Worm (Caenorhabditis elegans): Measurements from ENCODE around the gene srx-86.

srx-86 gene

ce11 chrV:11526927-11527491 is 35.7 kb upstream of the srx-86 start:
- TF ChIP-seq hnd-1 (tag; optimal IDR thresholded peaks at IDR 0.05) = no peak
- no peak for TF ChIP-seq tbx-37 (GFP tag; conservative IDR thresholded peaks at IDR 0.05)
- no peak for TF ChIP-seq flt-1 (GFP tag; IDR thresholded peaks at IDR 0.05)
- no peak for TF ChIP-seq sea-1 (GFP tag; conservative IDR thresholded peaks at IDR 0.05)
- TF ChIP-seq ceh-36 (tag; optimal IDR thresholded peaks at IDR 0.05) = no peak
- TF ChIP-seq B0310.2 (tag; optimal IDR thresholded peaks at IDR 0.05) = no peak
- TF ChIP-seq pes-1 (GFP tag; IDR thresholded peaks at IDR 0.05) = no peak
- TF ChIP-seq hmbx-1 (tag; optimal IDR thresholded peaks at IDR 0.05) = no peak
- no peak for TF ChIP-seq F13C5.2 (tag; optimal IDR thresholded peaks at IDR 0.05)
- no peak for TF ChIP-seq ama-1 (optimal IDR thresholded peaks at IDR 0.05)
- TF ChIP-seq ceh-13 (GFP tag; optimal IDR thresholded peaks at IDR 0.05) = no peak
- no peak for TF ChIP-seq tbx-11 (GFP tag; IDR thresholded peaks at IDR 0.05)
- no peak for TF ChIP-seq ets-7 (tag; optimal IDR thresholded peaks at IDR 0.05)
- TF ChIP-seq hmg-4 (GFP tag; optimal IDR thresholded peaks at IDR 0.05) = no peak
- no peak for TF ChIP-seq scrt-1 (GFP tag; IDR thresholded peaks at IDR 0.05)
- no peak for TF ChIP-seq tra-4 (tag; optimal IDR thresholded peaks at IDR 0.05)
- no peak for TF ChIP-seq aly-1 (tag; optimal IDR thresholded peaks at IDR 0.05)

- TF ChIP-seq hmg-4 (GFP tag; optimal IDR thresholded peaks at IDR 0.05) = no peak
- no peak for TF ChIP-seq ets-7 (tag; optimal IDR thresholded peaks at IDR 0.05)
- no peak for TF ChIP-seq hnd-1 (tag; optimal IDR thresholded peaks at IDR 0.05)
- no peak for TF ChIP-seq tbx-37 (GFP tag; conservative IDR thresholded peaks at IDR 0.05)
- TF ChIP-seq scrt-1 (GFP tag; IDR thresholded peaks at IDR 0.05) = no peak
- TF ChIP-seq tra-4 (tag; optimal IDR thresholded peaks at IDR 0.05) = no peak
- no peak for TF ChIP-seq F13C5.2 (tag; optimal IDR thresholded peaks at IDR 0.05)
- no peak for TF ChIP-seq ama-1 (optimal IDR thresholded peaks at IDR 0.05)
- no peak for TF ChIP-seq flt-1 (GFP tag; IDR thresholded peaks at IDR 0.05)
These were observed 35.2 kb upstream of the srx-86 start, which contains the start of gene ccch-1 for ce11 chrV:11527531-11527930. Gene ccch-1, plus strand, starts transcription at chrV:11527831.

ce11 chrV:11528633-11529327 is 34.0 kb upstream of the srx-86 start:
- TF ChIP-seq sea-1 (GFP tag; conservative IDR thresholded peaks at IDR 0.05) = no peak
- 0 out of 2 replicates have a peak, but pooled peaks have one; percentile 26 for TF ChIP-seq scrt-1 (GFP tag; IDR thresholded peaks at IDR 0.05)
- TF ChIP-seq pes-1 (GFP tag; IDR thresholded peaks at IDR 0.05) = no peak

ce11 chrV:11529541-11529940 is 33.2 kb upstream of the srx-86 start:
- no peak for TF ChIP-seq aly-1 (tag; optimal IDR thresholded peaks at IDR 0.05)
- no peak for TF ChIP-seq tbx-37 (GFP tag; conservative IDR thresholded peaks at IDR 0.05)
- no peak for TF ChIP-seq sea-1 (GFP tag; conservative IDR thresholded peaks at IDR 0.05)
- no peak for TF ChIP-seq ets-7 (tag; optimal IDR thresholded peaks at IDR 0.05)
- TF ChIP-seq pes-1 (GFP tag; IDR thresholded peaks at IDR 0.05) = no peak
- TF ChIP-seq hmg-4 (GFP tag; optimal IDR thresholded peaks at IDR 0.05) = no peak
- no peak for TF ChIP-seq tra-4 (tag; optimal IDR thresholded peaks at IDR 0.05)
- TF ChIP-seq ama-1 (optimal IDR thresholded peaks at IDR 0.05) = no peak
- no peak for TF ChIP-seq hmbx-1 (tag; optimal IDR thresholded peaks at IDR 0.05)
- no peak for TF ChIP-seq ceh-36 (tag; optimal IDR thresholded peaks at IDR 0.05)
- TF ChIP-seq flt-1 (GFP tag; IDR thresholded peaks at IDR 0.05) = no peak
- TF ChIP-seq scrt-1 (GFP tag; IDR thresholded peaks at IDR 0.05) = no peak

ce11 chrV:11531100-11531499 is 31.6 kb upstream of the srx-86 start:
- TF ChIP-seq F13C5.2 (tag; optimal IDR thresholded peaks at IDR 0.05) = no peak
- TF ChIP-seq hmg-4 (GFP tag; optimal IDR thresholded peaks at IDR 0.05) = no peak
- TF ChIP-seq sea-1 (GFP tag; conservative IDR thresholded peaks at IDR 0.05) = no peak
- no peak for TF ChIP-seq pes-1 (GFP tag; IDR thresholded peaks at IDR 0.05)
- no peak for TF ChIP-seq hmbx-1 (tag; optimal IDR thresholded peaks at IDR 0.05)

ce11 chrV:11531831-11532534 is 30.8 kb upstream of the srx-86 start:
- TF ChIP-seq hmg-4 (GFP tag; optimal IDR thresholded peaks at IDR 0.05) (peak; percentile 60), tbx-37 (GFP tag; conservative IDR thresholded peaks at IDR 0.05) (no peak), aly-1 (tag; optimal IDR thresholded peaks at IDR 0.05) (no peak), B0310.2 (tag; optimal IDR thresholded peaks at IDR 0.05) (no peak)

ce11 chrV:11532535-11532853 is 30.2 kb upstream of the srx-86 start:
- no peak for TF ChIP-seq tbx-11 (GFP tag; IDR thresholded peaks at IDR 0.05)
- no peak for TF ChIP-seq scrt-1 (GFP tag; IDR thresholded peaks at IDR 0.05)
- TF ChIP-seq sea-1 (GFP tag; conservative IDR thresholded peaks at IDR 0.05) = no peak
- TF ChIP-seq flt-1 (GFP tag; IDR thresholded peaks at IDR 0.05) = no peak
- no peak for TF ChIP-seq hmg-4 (GFP tag; optimal IDR thresholded peaks at IDR 0.05)
- TF ChIP-seq aly-1 (tag; optimal IDR thresholded peaks at IDR 0.05) = no peak

- TF ChIP-seq ceh-13 (GFP tag; optimal IDR thresholded peaks at IDR 0.05) (no peak), ama-1 (optimal IDR thresholded peaks at IDR 0.05) (no peak), ceh-36 (tag; optimal IDR thresholded peaks at IDR 0.05) (no peak), F13C5.2 (tag; optimal IDR thresholded peaks at IDR 0.05) (no peak), flt-1 (GFP tag; IDR thresholded peaks at IDR 0.05) (no peak), hmbx-1 (tag; optimal IDR thresholded peaks at IDR 0.05) (no peak), pes-1 (GFP tag; IDR thresholded peaks at IDR 0.05) (no peak), hmg-4 (GFP tag; optimal IDR thresholded peaks at IDR 0.05) (no peak), scrt-1 (GFP tag; IDR thresholded peaks at IDR 0.05) (no peak), B0310.2 (tag; optimal IDR thresholded peaks at IDR 0.05) (no peak), hnd-1 (tag; optimal IDR thresholded peaks at IDR 0.05) (no peak), aly-1 (tag; optimal IDR thresholded peaks at IDR 0.05) (no peak), tra-4 (tag; optimal IDR thresholded peaks at IDR 0.05) (no peak), tbx-37 (GFP tag; conservative IDR thresholded peaks at IDR 0.05) (no peak), sea-1 (GFP tag; conservative IDR thresholded peaks at IDR 0.05) (no peak), tbx-11 (GFP tag; IDR thresholded peaks at IDR 0.05) (no peak), ets-7 (tag; optimal IDR thresholded peaks at IDR 0.05) (no peak)
These were observed 29.8 kb upstream of the srx-86 start for ce11 chrV:11532964-11533363.
